Worm (Caenorhabditis elegans): ENCODE results near the gene ZK632.4.
A peak's percentile ranks its signal among the peaks of the same experiment; 100 is the strongest.

ZK632.4 gene

ce11 chrIII:9834888-9835287 is 27.6 kb upstream of the ZK632.4 start, which contains the start of gene K11H3.8:
Gene K11H3.8 (plus strand): TSS chrIII:9835188.
- no peak for TF ChIP-seq unc-30 (tag; optimal IDR thresholded peaks at IDR 0.05)
- no peak for TF ChIP-seq mdl-1 (tag; optimal IDR thresholded peaks at IDR 0.05)
- no peak for TF ChIP-seq nhr-47 (tag; optimal IDR thresholded peaks at IDR 0.05)
- no peak for TF ChIP-seq nhr-20 (tag; optimal IDR thresholded peaks at IDR 0.05)
- no peak for TF ChIP-seq grh-1 (GFP tag; IDR thresholded peaks at IDR 0.05)
- TF ChIP-seq fkh-4 (tag; optimal IDR thresholded peaks at IDR 0.05; ENCODE audit: borderline replicate concordance), result no peak
- no peak for TF ChIP-seq pqm-1 (tag; optimal IDR thresholded peaks at IDR 0.05)
- no peak for TF ChIP-seq egl-27 (tag; optimal IDR thresholded peaks at IDR 0.05)
- no peak for TF ChIP-seq lin-14 (GFP tag; optimal IDR thresholded peaks at IDR 0.05)
- no peak for TF ChIP-seq unc-98 (GFP tag; IDR thresholded peaks at IDR 0.05)
- no peak for TF ChIP-seq alr-1 (tag; optimal IDR thresholded peaks at IDR 0.05; ENCODE audit: borderline replicate concordance)
- no peak for TF ChIP-seq lsy-2 (tag; optimal IDR thresholded peaks at IDR 0.05)

DNA sequence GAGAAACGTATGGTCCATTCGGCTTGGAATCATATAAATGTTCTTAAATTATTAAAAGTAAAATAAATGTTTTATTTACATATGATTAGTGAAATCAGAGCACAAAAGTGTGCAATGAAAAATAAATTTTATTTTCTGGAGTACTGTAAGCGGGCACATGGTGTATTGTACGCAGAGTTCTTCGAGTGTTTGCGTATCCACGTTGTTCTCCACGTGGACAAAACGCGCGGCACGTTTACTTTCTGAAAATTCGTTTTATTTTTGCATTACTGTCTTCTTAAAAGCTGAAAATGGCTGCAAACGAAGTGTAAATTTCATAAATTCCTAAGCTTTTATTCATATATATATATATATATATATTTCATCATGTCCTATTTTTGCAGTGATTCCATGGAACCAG is 25.3 kb upstream of the ZK632.4 start:
- TF ChIP-seq ceh-63 (GFP tag; optimal IDR thresholded peaks at IDR 0.05), result no peak
- TF ChIP-seq C16A3.4 (tag; optimal IDR thresholded peaks at IDR 0.05), result no peak
- TF ChIP-seq vab-15 (tag; optimal IDR thresholded peaks at IDR 0.05), result no peak
- TF ChIP-seq fos-1 (tag; optimal IDR thresholded peaks at IDR 0.05), result no peak
- TF ChIP-seq hlh-4 (tag; optimal IDR thresholded peaks at IDR 0.05), result no peak
- no peak for TF ChIP-seq alr-1 (tag; optimal IDR thresholded peaks at IDR 0.05; ENCODE audit: borderline replicate concordance)
- TF ChIP-seq nhr-85 (tag), result no peak
- TF ChIP-seq irx-1 (tag; optimal IDR thresholded peaks at IDR 0.05), result no peak

- TF ChIP-seq mef-2 (tag; optimal IDR thresholded peaks at IDR 0.05), result no peak
- no peak for TF ChIP-seq ztf-11 (tag; optimal IDR thresholded peaks at IDR 0.05)
- no peak for TF ChIP-seq zip-4 (GFP tag; optimal IDR thresholded peaks at IDR 0.05)
- TF ChIP-seq pqm-1 (tag; optimal IDR thresholded peaks at IDR 0.05), result no peak
- no peak for TF ChIP-seq nhr-19 (GFP tag; conservative IDR thresholded peaks at IDR 0.05)
- TF ChIP-seq ama-1 (optimal IDR thresholded peaks at IDR 0.05), result no peak
- no peak for TF ChIP-seq mab-9 (GFP tag; IDR thresholded peaks at IDR 0.05)
- TF ChIP-seq grh-1 (GFP tag; IDR thresholded peaks at IDR 0.05), result no peak
These were observed 23.2 kb upstream of the ZK632.4 start, which contains the start of gene ZK632.12 for ce11 chrIII:9830502-9830901. Gene ZK632.12 (plus strand): TSS chrIII:9830802.

DNA sequence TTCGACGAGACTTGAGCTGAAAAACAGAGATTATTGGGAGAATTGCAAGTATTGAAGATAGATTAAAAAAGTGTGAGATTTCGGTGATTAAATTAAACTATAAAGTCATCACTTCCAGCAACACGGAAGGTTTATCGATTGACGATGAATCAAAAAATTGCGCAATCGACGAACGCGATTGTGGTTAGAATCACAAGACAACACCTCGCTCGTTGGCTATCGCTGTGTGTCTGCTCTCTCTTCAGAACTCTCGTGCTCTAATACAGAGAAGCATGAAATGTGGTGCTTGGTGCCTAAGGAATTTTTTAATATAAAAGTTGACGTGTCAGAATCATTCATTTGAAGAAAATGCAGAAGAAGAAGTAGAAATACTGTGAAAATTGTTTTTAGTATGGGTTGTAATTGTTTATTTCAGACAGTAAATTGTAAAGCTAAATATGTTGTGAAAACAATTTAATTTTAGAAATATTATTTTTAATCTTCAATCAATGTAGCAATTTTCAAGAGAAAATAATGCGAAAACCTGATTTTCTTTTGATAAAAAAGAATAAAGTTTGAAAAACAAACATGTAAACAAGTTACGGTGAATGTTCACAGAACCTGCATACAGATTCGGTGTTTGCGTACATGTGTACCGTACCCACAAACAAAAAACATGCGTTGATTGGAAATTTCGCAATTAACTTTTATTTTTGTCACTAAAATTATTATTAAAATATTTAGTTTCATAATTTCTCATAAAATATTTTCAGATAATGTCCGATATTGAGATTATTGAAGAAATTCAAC is 20.1 kb upstream of the ZK632.4 start, which contains the start of the genes ZK632.10 and ZK632.11:
ZK632.10 (minus strand) TSS at position 560 of the 789 bp plus-strand sequence.
ZK632.11 (plus strand) TSS at position 753 of the 789 bp plus-strand sequence.
- TF ChIP-seq efl-1 (optimal IDR thresholded peaks at IDR 0.05), result peak; percentile 47 to 48
- TF ChIP-seq efl-1 (GFP tag; optimal IDR thresholded peaks at IDR 0.05 in 1 of 2), result peak in 1 of 2 experiments; percentile 59
- TF ChIP-seq pag-3 (tag; optimal IDR thresholded peaks at IDR 0.05; ENCODE audit: borderline replicate concordance, insufficient read depth), result no peak
- TF ChIP-seq grh-1 (GFP tag; IDR thresholded peaks at IDR 0.05), result no peak
- TF ChIP-seq zag-1 (tag; optimal IDR thresholded peaks at IDR 0.05), result no peak
- peak; percentile 3 for TF ChIP-seq C04F5.9 (tag; optimal IDR thresholded peaks at IDR 0.05)
- TF ChIP-seq snpc-4 (tag; optimal IDR thresholded peaks at IDR 0.05), result no peak
- peak; percentile 61 to 70 for TF ChIP-seq lin-35 (GFP tag; optimal IDR thresholded peaks at IDR 0.05)
- no peak for TF ChIP-seq nhr-237 (tag; optimal IDR thresholded peaks at IDR 0.05)
- no peak for TF ChIP-seq egl-13 (tag; optimal IDR thresholded peaks at IDR 0.05)
- TF ChIP-seq skn-1 (tag; optimal IDR thresholded peaks at IDR 0.05), result peak; percentile 81
- no peak for TF ChIP-seq ama-1 (optimal IDR thresholded peaks at IDR 0.05)
- TF ChIP-seq elt-2 (tag; optimal IDR thresholded peaks at IDR 0.05), result no peak
- TF ChIP-seq ces-1 (GFP tag; optimal IDR thresholded peaks at IDR 0.05), result no peak
- TF ChIP-seq aly-2 (tag; optimal IDR thresholded peaks at IDR 0.05), result no peak
- TF ChIP-seq ceh-8 (GFP tag; optimal IDR thresholded peaks at IDR 0.05), result no peak
- no peak for TF ChIP-seq lir-3 (tag; optimal IDR thresholded peaks at IDR 0.05; ENCODE audit: poor library complexity)
- TF ChIP-seq ceh-88 (GFP tag; IDR thresholded peaks at IDR 0.05), result no peak
- peak; percentile 10 for TF ChIP-seq tbx-2 (tag; optimal IDR thresholded peaks at IDR 0.05)
- no peak for TF ChIP-seq dsc-1 (tag; optimal IDR thresholded peaks at IDR 0.05)
- peak; percentile 23; the same call in 1 of the 2 replicates for TF ChIP-seq nhr-19 (GFP tag; conservative IDR thresholded peaks at IDR 0.05)
- TF ChIP-seq aha-1 (tag; optimal IDR thresholded peaks at IDR 0.05), result no peak
- peak; percentile 28 for TF ChIP-seq swsn-7 (tag; optimal IDR thresholded peaks at IDR 0.05)
- peak; percentile 81 for TF ChIP-seq mep-1 (tag; optimal IDR thresholded peaks at IDR 0.05)
- no peak for TF ChIP-seq hlh-4 (tag; optimal IDR thresholded peaks at IDR 0.05)
- no peak for TF ChIP-seq fkh-10 (GFP tag; optimal IDR thresholded peaks at IDR 0.05)

Data from whole organism, L1 larva.